Worm (Caenorhabditis elegans) whole organism, midembryonic: Measurements from ENCODE around the gene T01B10.5.
"Not testable (repeated sequence)": the region's sequence is repeated elsewhere in the genome, so short reads cannot be mapped to it uniquely, and the experiment has no call there.

ENCODE experiments used
- T22C8.4 ChIP-seq: fragments of 200-800 bp; sonication (Bioruptor generic); IDR thresholded peaks from 2 replicates; pipeline ENCODE4 v1.3.6; 2022; ENCODE audit warnings: missing genetic modification characterization, missing compliant biosample characterization
- cog-1 ChIP-seq: sonication (generic microtip); optimal IDR thresholded peaks from 2 replicates; lab custom pipeline; 2016; ENCODE audit warnings: missing genetic modification characterization, missing compliant biosample characterization
- flt-1 ChIP-seq: fragments of 200-800 bp; sonication (Bioruptor generic); IDR thresholded peaks from 2 replicates; pipeline ENCODE4 v1.3.6; 2022; ENCODE audit warnings: missing genetic modification characterization, missing compliant biosample characterization
- ref-1 ChIP-seq: fragments of 200-800 bp; sonication (Bioruptor generic); conservative IDR thresholded peaks from 2 replicates; pipeline ENCODE4 v1.3.6; 2022; ENCODE audit warnings: missing genetic modification reagents, missing genetic modification characterization, missing compliant biosample characterization

DNA sequence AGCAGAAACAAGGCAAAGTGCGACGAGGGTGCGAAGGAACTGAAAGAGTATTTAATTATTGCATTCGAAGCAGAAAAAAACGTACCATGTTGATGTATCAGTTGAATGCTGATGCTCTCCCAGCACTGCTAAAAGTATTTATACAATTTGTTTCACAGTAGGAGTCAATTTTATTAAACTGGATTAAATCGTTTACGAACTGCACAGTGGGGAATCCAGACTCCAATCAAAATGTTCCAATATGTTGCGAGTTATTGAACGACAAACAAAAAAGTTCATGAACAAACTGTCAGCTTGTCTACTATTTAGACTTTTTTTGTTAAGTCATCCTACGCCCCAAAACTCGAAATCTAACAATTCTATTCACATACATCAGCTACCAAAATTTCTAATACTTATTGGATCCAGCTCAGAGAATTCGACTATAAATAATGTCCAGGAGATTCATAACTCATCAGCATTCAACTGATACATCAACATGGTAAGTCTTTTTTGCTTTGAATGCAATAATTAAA is 43.2 kb downstream of the T01B10.5 start, which contains the start of the genes nspc-4 and nspc-5:
- TF ChIP-seq cog-1 (tag; lab: Kevin White, UChicago); flt-1 (GFP tag; lab: Robert Waterston, UW); T22C8.4 (GFP tag; lab: Robert Waterston, UW); ref-1 (GFP tag; lab: Robert Waterston, UW): not testable (repeated sequence)
